Worm (Caenorhabditis elegans): ENCODE measurements around the gene picd-1.
A peak's percentile ranks its signal among the peaks of the same experiment; 100 is the strongest.

Gene picd-1

ce11 chrV:104474-104873, at the start of gene picd-1:
Gene picd-1 (plus strand): TSS chrV:104825.
- no peak for TF ChIP-seq ztf-23 (GFP tag; IDR thresholded peaks at IDR 0.05)
- TF ChIP-seq ztf-29 (GFP tag; IDR thresholded peaks at IDR 0.05), result no peak
- TF ChIP-seq med-1 (GFP tag; optimal IDR thresholded peaks at IDR 0.05; ENCODE audit: insufficient read depth), result no peak
- peak; percentile 22 for TF ChIP-seq cog-1 (tag; optimal IDR thresholded peaks at IDR 0.05)
- no peak for TF ChIP-seq tab-1 (GFP tag; IDR thresholded peaks at IDR 0.05)
- TF ChIP-seq klf-2 (GFP tag; conservative IDR thresholded peaks at IDR 0.05), result no peak
- TF ChIP-seq flt-1 (GFP tag; IDR thresholded peaks at IDR 0.05), result 0 out of 2 replicates have a peak, but pooled peaks have one; percentile 26
- TF ChIP-seq T22C8.4 (GFP tag; IDR thresholded peaks at IDR 0.05), result no peak

ce11 chrV:55946-56345, 48.7 kb upstream of the picd-1 start, which contains the start of gene srt-52:
Gene srt-52 (minus strand): TSS chrV:56046.
- no peak for TF ChIP-seq ref-1 (GFP tag; conservative IDR thresholded peaks at IDR 0.05)
- TF ChIP-seq cog-1 (tag; optimal IDR thresholded peaks at IDR 0.05), result no peak
- TF ChIP-seq ztf-29 (GFP tag; IDR thresholded peaks at IDR 0.05), result no peak
- TF ChIP-seq ztf-23 (GFP tag; IDR thresholded peaks at IDR 0.05), result no peak
- TF ChIP-seq klf-2 (GFP tag; conservative IDR thresholded peaks at IDR 0.05), result no peak
- no peak for TF ChIP-seq med-1 (GFP tag; optimal IDR thresholded peaks at IDR 0.05; ENCODE audit: insufficient read depth)
- no peak for TF ChIP-seq T22C8.4 (GFP tag; IDR thresholded peaks at IDR 0.05)
- TF ChIP-seq tab-1 (GFP tag; IDR thresholded peaks at IDR 0.05), result no peak
- no peak for TF ChIP-seq flt-1 (GFP tag; IDR thresholded peaks at IDR 0.05)

- TF ChIP-seq ztf-29 (GFP tag; IDR thresholded peaks at IDR 0.05) (no peak), T22C8.4 (GFP tag; IDR thresholded peaks at IDR 0.05) (no peak), med-1 (GFP tag; optimal IDR thresholded peaks at IDR 0.05; ENCODE audit: insufficient read depth) (no peak), ztf-23 (GFP tag; IDR thresholded peaks at IDR 0.05) (no peak), flt-1 (GFP tag; IDR thresholded peaks at IDR 0.05) (no peak), klf-2 (GFP tag; conservative IDR thresholded peaks at IDR 0.05) (no peak), ref-1 (GFP tag; conservative IDR thresholded peaks at IDR 0.05) (no peak), tab-1 (GFP tag; IDR thresholded peaks at IDR 0.05) (no peak), cog-1 (tag; optimal IDR thresholded peaks at IDR 0.05) (no peak)
These were observed 45.7 kb upstream of the picd-1 start, which contains the start of gene cyp-29A3 for ce11 chrV:58971-59370. Gene cyp-29A3 (plus strand): TSS chrV:59239.

ce11 chrV:63887-64286, 40.7 kb upstream of the picd-1 start:
- TF ChIP-seq ztf-23 (GFP tag; IDR thresholded peaks at IDR 0.05), result no peak
- TF ChIP-seq tab-1 (GFP tag; IDR thresholded peaks at IDR 0.05), result no peak
- TF ChIP-seq med-1 (GFP tag; optimal IDR thresholded peaks at IDR 0.05; ENCODE audit: insufficient read depth), result no peak
- no peak for TF ChIP-seq ref-1 (GFP tag; conservative IDR thresholded peaks at IDR 0.05)
- no peak for TF ChIP-seq klf-2 (GFP tag; conservative IDR thresholded peaks at IDR 0.05)
- TF ChIP-seq flt-1 (GFP tag; IDR thresholded peaks at IDR 0.05), result no peak
- TF ChIP-seq cog-1 (tag; optimal IDR thresholded peaks at IDR 0.05), result no peak
- TF ChIP-seq T22C8.4 (GFP tag; IDR thresholded peaks at IDR 0.05), result no peak
- no peak for TF ChIP-seq ztf-29 (GFP tag; IDR thresholded peaks at IDR 0.05)

- TF ChIP-seq T22C8.4 (GFP tag; IDR thresholded peaks at IDR 0.05) (no peak), tab-1 (GFP tag; IDR thresholded peaks at IDR 0.05) (no peak), flt-1 (GFP tag; IDR thresholded peaks at IDR 0.05) (no peak), ref-1 (GFP tag; conservative IDR thresholded peaks at IDR 0.05) (no peak), med-1 (GFP tag; optimal IDR thresholded peaks at IDR 0.05; ENCODE audit: insufficient read depth) (no peak), ztf-29 (GFP tag; IDR thresholded peaks at IDR 0.05) (no peak), klf-2 (GFP tag; conservative IDR thresholded peaks at IDR 0.05) (no peak), ztf-23 (GFP tag; IDR thresholded peaks at IDR 0.05) (no peak), cog-1 (tag; optimal IDR thresholded peaks at IDR 0.05) (no peak)
These were observed 38.1 kb upstream of the picd-1 start for ce11 chrV:66506-66905.

ce11 chrV:68112-68511, 36.5 kb upstream of the picd-1 start:
- TF ChIP-seq ztf-29 (GFP tag; IDR thresholded peaks at IDR 0.05) (no peak), ztf-23 (GFP tag; IDR thresholded peaks at IDR 0.05) (no peak), klf-2 (GFP tag; conservative IDR thresholded peaks at IDR 0.05) (no peak), flt-1 (GFP tag; IDR thresholded peaks at IDR 0.05) (no peak), med-1 (GFP tag; optimal IDR thresholded peaks at IDR 0.05; ENCODE audit: insufficient read depth) (no peak), tab-1 (GFP tag; IDR thresholded peaks at IDR 0.05) (no peak), ref-1 (GFP tag; conservative IDR thresholded peaks at IDR 0.05) (no peak), cog-1 (tag; optimal IDR thresholded peaks at IDR 0.05) (no peak), T22C8.4 (GFP tag; IDR thresholded peaks at IDR 0.05) (no peak)

ce11 chrV:83732-84131, 20.9 kb upstream of the picd-1 start, which contains the start of gene daam-1:
Gene daam-1 (minus strand): TSS chrV:83832.
- TF ChIP-seq cog-1 (tag; optimal IDR thresholded peaks at IDR 0.05) (no peak), flt-1 (GFP tag; IDR thresholded peaks at IDR 0.05) (no peak), klf-2 (GFP tag; conservative IDR thresholded peaks at IDR 0.05) (no peak), ztf-29 (GFP tag; IDR thresholded peaks at IDR 0.05) (no peak), tab-1 (GFP tag; IDR thresholded peaks at IDR 0.05) (no peak), ref-1 (GFP tag; conservative IDR thresholded peaks at IDR 0.05) (no peak), med-1 (GFP tag; optimal IDR thresholded peaks at IDR 0.05; ENCODE audit: insufficient read depth) (no peak), T22C8.4 (GFP tag; IDR thresholded peaks at IDR 0.05) (no peak), ztf-23 (GFP tag; IDR thresholded peaks at IDR 0.05) (no peak)

- no peak for TF ChIP-seq cog-1 (tag; optimal IDR thresholded peaks at IDR 0.05)
- no peak for TF ChIP-seq ztf-23 (GFP tag; IDR thresholded peaks at IDR 0.05)
- TF ChIP-seq tab-1 (GFP tag; IDR thresholded peaks at IDR 0.05), result no peak
- no peak for TF ChIP-seq ztf-29 (GFP tag; IDR thresholded peaks at IDR 0.05)
- no peak for TF ChIP-seq ref-1 (GFP tag; conservative IDR thresholded peaks at IDR 0.05)
- TF ChIP-seq T22C8.4 (GFP tag; IDR thresholded peaks at IDR 0.05), result no peak
- no peak for TF ChIP-seq klf-2 (GFP tag; conservative IDR thresholded peaks at IDR 0.05)
- no peak for TF ChIP-seq med-1 (GFP tag; optimal IDR thresholded peaks at IDR 0.05; ENCODE audit: insufficient read depth)
- TF ChIP-seq flt-1 (GFP tag; IDR thresholded peaks at IDR 0.05), result no peak
These were observed 2.5 kb upstream of the picd-1 start for ce11 chrV:102165-102564.

- TF ChIP-seq ref-1 (GFP tag; conservative IDR thresholded peaks at IDR 0.05) (0 out of 2 replicates have a peak, but pooled peaks have one; percentile 24), klf-2 (GFP tag; conservative IDR thresholded peaks at IDR 0.05) (no peak), flt-1 (GFP tag; IDR thresholded peaks at IDR 0.05) (no peak)
These were observed 1.5 kb upstream of the picd-1 start for ce11 chrV:103043-103702.
